Worm (Caenorhabditis elegans) whole organism, late embryonic: ENCODE data around the gene col-177.

ENCODE experiments used
- Y22D7AL.16 ChIP-seq: sonication (generic microtip); optimal IDR thresholded peaks from 2 replicates; lab custom pipeline; 2016; ENCODE audit warnings: missing genetic modification characterization, missing compliant biosample characterization
- ama-1 ChIP-seq: fragments of 150-350 bp; optimal IDR thresholded peaks from 2 replicates; lab custom pipeline; 2014
- ceh-9 ChIP-seq: sonication (generic microtip); optimal IDR thresholded peaks from 2 replicates; lab custom pipeline; 2016; ENCODE audit warnings: mild to moderate bottlenecking, missing genetic modification characterization, inconsistent platforms, missing compliant biosample characterization
- elt-2 ChIP-seq: sonication (generic microtip); optimal IDR thresholded peaks from 2 replicates; lab custom pipeline; 2016; ENCODE audit warnings: missing genetic modification reagents, missing genetic modification characterization, missing compliant biosample characterization
- fax-1 ChIP-seq: sonication (generic microtip); optimal IDR thresholded peaks from 2 replicates; lab custom pipeline; 2016; ENCODE audit warnings: missing genotype, missing genetic modification characterization, missing compliant biosample characterization
- fkh-10 ChIP-seq: fragments of 150-350 bp; optimal IDR thresholded peaks from 2 replicates; lab custom pipeline; 2014; ENCODE audit warnings: missing biosample characterization, missing genetic modification reagents, missing genetic modification characterization
- gmeb-2 ChIP-seq: sonication (generic microtip); optimal IDR thresholded peaks from 2 replicates; lab custom pipeline; 2016; ENCODE audit warnings: missing genetic modification characterization, inconsistent platforms, missing compliant biosample characterization
- hlh-30 ChIP-seq: sonication (generic microtip); optimal IDR thresholded peaks from 2 replicates; lab custom pipeline; 2017; ENCODE audit warnings: antibody characterized with exemption, missing genetic modification characterization, missing compliant biosample characterization; ENCODE audit not compliant: insufficient read depth
- nhr-11 ChIP-seq: fragments of 150-350 bp; optimal IDR thresholded peaks from 2 replicates; lab custom pipeline; 2014; ENCODE audit warnings: missing biosample characterization, missing genetic modification characterization
- pag-3 ChIP-seq: sonication (generic microtip); optimal IDR thresholded peaks from 2 replicates; lab custom pipeline; 2016; ENCODE audit warnings: missing compliant biosample characterization, missing genetic modification characterization, borderline replicate concordance
- pqm-1 ChIP-seq: sonication (generic microtip); optimal IDR thresholded peaks from 2 replicates; lab custom pipeline; 2016; ENCODE audit warnings: missing genetic modification characterization, missing compliant biosample characterization

DNA sequence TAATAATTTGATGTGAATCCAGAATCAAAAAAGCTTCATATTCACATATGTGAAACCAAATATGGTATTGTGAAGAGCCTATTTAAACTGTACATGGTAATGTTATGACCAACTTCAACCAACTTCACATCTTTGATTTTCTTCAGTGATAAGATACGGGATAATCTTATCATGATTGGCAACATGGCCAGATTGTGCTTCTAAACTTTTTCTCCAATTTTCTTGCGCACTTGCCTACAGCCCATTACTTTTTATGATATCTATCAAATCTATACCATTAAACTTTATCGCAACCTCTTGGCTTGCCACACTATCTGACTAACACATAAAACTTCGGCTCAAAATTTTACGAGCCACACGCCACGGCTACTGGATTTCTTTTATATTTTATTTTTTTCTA is 30.8 kb upstream of the col-177 start:
- TF ChIP-seq ama-1 (lab: Kevin White, UChicago) (no peak), ceh-9 (no peak), fax-1 (no peak), gmeb-2 (tag; lab: Kevin White, UChicago) (no peak), pqm-1 (tag; lab: Kevin White, UChicago) (no peak), elt-2 (tag; lab: Kevin White, UChicago) (no peak), hlh-30 (no peak), fkh-10 (GFP tag; lab: Kevin White, UChicago) (no peak), Y22D7AL.16 (tag; lab: Kevin White, UChicago) (no peak), nhr-11 (tag; lab: Kevin White, UChicago) (no peak), pag-3 (tag; lab: Kevin White, UChicago) (no peak)
